Fruit fly (Drosophila melanogaster) whole organism, pupa: ENCODE measurements around the gene Dna2.

Experiments
- CG10348 ChIP-seq: fragments of 200-800 bp; sonication (Bioruptor generic); IDR thresholded peaks from 2 replicates; pipeline ENCODE4 v1.3.6; 2022; ENCODE audit warnings: missing biosample characterization, missing genetic modification characterization
- CG12605 ChIP-seq: fragments of 200-800 bp; sonication (Bioruptor generic); IDR thresholded peaks from 2 replicates; pipeline ENCODE4 v1.3.6; 2022; ENCODE audit warnings: missing biosample characterization, missing genetic modification characterization
- CG13204 ChIP-seq: fragments of 200-800 bp; sonication (Bioruptor generic); optimal IDR thresholded peaks from 2 replicates; lab custom pipeline; 2018; ENCODE audit warnings: missing biosample characterization, mild to moderate bottlenecking, missing genetic modification characterization, moderate library complexity
- CG14655 ChIP-seq: fragments of 200-800 bp; sonication (Bioruptor generic); optimal IDR thresholded peaks from 3 replicates; lab custom pipeline; 2017; ENCODE audit warnings: mild to moderate bottlenecking, missing biosample characterization, missing genetic modification reagents, missing genetic modification characterization
- CG15710 ChIP-seq: fragments of 200-800 bp; sonication (Bioruptor generic); optimal IDR thresholded peaks from 2 replicates; lab custom pipeline; 2018; ENCODE audit warnings: missing biosample characterization, mild to moderate bottlenecking, missing genetic modification characterization, moderate library complexity
- CG17806 ChIP-seq: fragments of 200-800 bp; sonication (Bioruptor generic); optimal IDR thresholded peaks from 2 replicates; lab custom pipeline; 2018; ENCODE audit warnings: missing biosample characterization, mild to moderate bottlenecking, missing genetic modification characterization, moderate library complexity
- CG32121 ChIP-seq: fragments of 200-800 bp; sonication (Bioruptor generic); IDR thresholded peaks from 2 replicates; pipeline ENCODE4 v1.3.6; 2022; ENCODE audit warnings: missing biosample characterization, missing genetic modification characterization
- CG34367 ChIP-seq: fragments of 200-800 bp; sonication (Bioruptor generic); optimal IDR thresholded peaks from 2 replicates; lab custom pipeline; 2018; ENCODE audit warnings: missing biosample characterization, mild to moderate bottlenecking, missing genetic modification characterization
- CG4496 ChIP-seq: fragments of 200-800 bp; sonication (Bioruptor generic); IDR thresholded peaks from 3 replicates; pipeline ENCODE4 v1.3.6; 2022; ENCODE audit warnings: missing biosample characterization, missing genetic modification characterization
- CG8159 ChIP-seq: fragments of 200-800 bp; sonication (Bioruptor generic); optimal IDR thresholded peaks from 3 replicates; lab custom pipeline; 2018; ENCODE audit warnings: missing biosample characterization, mild to moderate bottlenecking, missing genetic modification characterization, moderate library complexity
- CG8301 ChIP-seq: fragments of 200-800 bp; sonication (Bioruptor generic); optimal IDR thresholded peaks from 2 replicates; lab custom pipeline; 2018; ENCODE audit warnings: missing biosample characterization, mild to moderate bottlenecking, missing genetic modification characterization
- CG9948 ChIP-seq: fragments of 200-800 bp; sonication (Bioruptor generic); optimal IDR thresholded peaks from 2 replicates; lab custom pipeline; 2018; ENCODE audit warnings: missing biosample characterization, mild to moderate bottlenecking, missing genetic modification characterization, moderate library complexity
- D1 ChIP-seq: fragments of 200-800 bp; sonication (Bioruptor generic); optimal IDR thresholded peaks from 2 replicates; lab custom pipeline; 2018; ENCODE audit warnings: missing biosample characterization, mild to moderate bottlenecking, missing genetic modification characterization, moderate library complexity
- EcR ChIP-seq: fragments of 200-800 bp; sonication (Bioruptor generic); optimal IDR thresholded peaks from 3 replicates; lab custom pipeline; 2019; ENCODE audit warnings: missing biosample characterization, missing genetic modification characterization, mild to moderate bottlenecking, moderate library complexity, missing genetic modification reagents
- Ets98B ChIP-seq: fragments of 200-800 bp; sonication (Bioruptor generic); IDR thresholded peaks from 2 replicates; pipeline ENCODE4 v1.3.6; 2022; ENCODE audit warnings: missing biosample characterization, missing genetic modification characterization
- Pif1A ChIP-seq: fragments of 200-800 bp; sonication (Bioruptor generic); optimal IDR thresholded peaks from 3 replicates; lab custom pipeline; 2016; ENCODE audit warnings: missing biosample characterization, missing genetic modification characterization
- Pif1B ChIP-seq: fragments of 200-800 bp; sonication (Bioruptor generic); optimal IDR thresholded peaks from 3 replicates; lab custom pipeline; 2016; ENCODE audit warnings: missing biosample characterization, missing genetic modification characterization
- Snoo ChIP-seq: fragments of 200-800 bp; sonication (Bioruptor generic); optimal IDR thresholded peaks from 3 replicates; lab custom pipeline; 2017; ENCODE audit warnings: missing biosample characterization, mild to moderate bottlenecking, missing genetic modification characterization, inconsistent platforms
- fd96Ca ChIP-seq: fragments of 200-800 bp; sonication (Bioruptor generic); IDR thresholded peaks from 3 replicates; pipeline ENCODE4 v1.3.6; 2022; ENCODE audit warnings: missing biosample characterization, missing genetic modification characterization
- gl ChIP-seq: fragments of 200-800 bp; sonication (Bioruptor generic); optimal IDR thresholded peaks from 2 replicates; lab custom pipeline; 2018; ENCODE audit warnings: missing biosample characterization, mild to moderate bottlenecking, missing genetic modification characterization
- rn ChIP-seq: fragments of 200-800 bp; sonication (Bioruptor generic); IDR thresholded peaks from 2 replicates; pipeline ENCODE4 v1.3.6; 2022; ENCODE audit warnings: missing biosample characterization, missing genetic modification characterization

Gene Dna2

DNA sequence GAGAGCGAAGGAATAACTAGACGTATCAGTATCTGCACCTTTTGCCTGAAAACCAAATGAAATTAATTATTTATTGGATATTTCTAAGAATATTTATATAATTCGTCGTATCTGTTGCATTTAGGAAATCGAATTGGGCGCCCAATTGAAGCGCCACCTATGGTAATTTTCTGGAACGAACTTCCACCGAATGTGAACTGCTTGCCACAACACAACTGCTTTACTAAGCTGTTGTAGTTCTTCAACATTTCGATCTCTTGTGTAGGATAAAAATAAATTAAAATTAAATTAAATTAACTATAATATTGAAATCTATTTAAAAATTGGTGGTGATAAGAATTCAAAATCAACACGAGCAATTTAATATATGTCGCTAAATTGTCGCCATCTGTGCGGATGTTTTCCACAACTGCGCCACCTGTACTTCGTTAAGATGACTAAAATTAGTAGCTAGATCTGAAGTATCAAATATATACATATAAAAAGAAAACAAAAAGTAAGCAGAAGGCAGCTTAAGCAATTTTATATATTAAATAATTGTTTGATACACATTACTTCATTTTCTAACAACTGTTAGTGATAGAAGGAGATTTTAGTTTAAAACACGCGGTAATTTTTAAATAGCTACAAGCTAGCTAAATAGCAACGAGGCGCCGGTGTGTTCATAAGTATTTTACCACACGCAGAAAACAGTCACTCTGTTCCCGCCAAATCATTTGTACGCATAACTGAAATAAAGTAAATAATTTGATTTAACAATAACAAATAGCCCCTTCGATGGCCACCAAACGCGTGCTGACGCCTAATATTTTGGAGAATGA is at the start of gene Dna2:
Gene Dna2, plus strand, starts transcription at position 688 of the 821 bp plus-strand sequence.
- TF ChIP-seq CG13204 (no peak), CG17806 (no peak), CG15710 (no peak)

DNA sequence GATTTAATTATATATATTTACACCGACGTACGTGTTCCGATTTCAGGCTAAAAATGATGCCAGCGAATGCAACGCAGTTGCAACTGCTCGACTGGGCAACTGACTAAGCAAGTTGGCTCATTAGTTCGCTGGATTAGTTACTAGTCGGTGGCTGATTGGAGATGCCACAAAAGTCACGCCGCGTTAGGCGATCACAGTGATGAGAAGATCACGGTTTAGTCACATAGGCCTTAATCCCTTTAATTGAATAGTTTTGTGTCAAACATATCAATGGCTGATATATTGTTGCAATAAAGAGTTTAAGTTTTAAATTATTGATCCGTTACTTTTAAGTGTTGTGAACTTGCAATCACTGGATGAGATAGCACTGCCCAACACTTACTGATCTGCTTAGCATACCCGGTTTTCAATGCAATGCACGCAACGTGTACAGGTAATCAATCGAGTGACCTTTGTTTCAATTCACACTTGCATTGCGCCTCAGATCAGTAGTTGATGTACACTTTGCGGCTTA is 45.4 kb upstream of the Dna2 start, which contains the start of the genes CG1791 and CG1889:
Gene CG1791, minus strand, starts transcription at position 101 of the 514 bp plus-strand sequence.
Gene CG1889, plus strand, starts transcription at position 464 of the 514 bp plus-strand sequence.
- no peak for TF ChIP-seq CG15710
- no peak for TF ChIP-seq EcR (GFP tag; lab: Kevin White, UChicago)
- TF ChIP-seq CG4496 (GFP tag; lab: Robert Waterston, UW), result no peak
- no peak for TF ChIP-seq CG8159

DNA sequence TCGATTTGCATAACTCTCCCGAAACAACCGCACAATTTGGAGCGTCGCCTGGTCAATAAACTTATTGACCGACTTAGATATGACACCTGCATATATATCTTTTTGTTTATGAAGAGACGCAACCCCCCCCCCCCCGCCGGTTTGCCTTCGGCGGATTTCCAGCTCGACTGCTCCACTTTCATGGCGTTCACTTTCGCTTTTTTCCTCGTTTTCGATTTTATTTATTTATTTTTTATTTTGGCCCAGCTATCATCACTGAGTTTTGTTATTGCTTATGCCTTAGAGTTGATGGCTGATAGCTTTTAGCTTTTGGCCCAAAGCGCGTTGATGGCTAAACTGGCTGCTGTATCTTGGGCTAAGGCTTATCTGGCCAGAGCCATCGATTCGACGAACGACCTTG is 34.3 kb upstream of the Dna2 start:
- no peak for TF ChIP-seq gl (tag; lab: Kevin White, UChicago)
- TF ChIP-seq, all 21 proteins: peak for 0

DNA sequence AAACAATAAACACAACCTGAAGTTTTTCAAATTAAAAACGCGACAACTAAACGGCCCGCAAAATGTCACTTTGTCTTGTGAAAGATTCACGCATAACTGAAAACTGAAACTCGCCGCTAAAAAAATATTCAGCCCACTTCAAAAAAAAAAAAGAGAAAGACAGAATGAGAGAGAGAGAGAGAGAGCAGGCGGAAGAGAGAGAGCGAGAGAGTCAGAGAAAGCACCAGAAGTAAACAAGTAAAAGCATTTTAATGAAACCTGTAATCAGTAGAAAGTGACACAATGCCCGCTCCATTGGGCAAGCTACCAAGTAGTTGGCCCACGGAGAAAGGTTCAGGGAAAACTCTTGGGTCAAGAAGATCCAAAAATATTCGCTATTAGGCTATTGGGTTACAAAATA is 33.0 kb upstream of the Dna2 start, which contains the start of gene CG43386:
Gene CG43386, minus strand, starts transcription at position 101 of the 400 bp plus-strand sequence.
- TF ChIP-seq Snoo (tag; lab: Kevin White, UChicago) (no peak), CG15710 (no peak), CG14655 (GFP tag; lab: Kevin White, UChicago) (no peak), CG32121 (GFP tag; lab: Robert Waterston, UW) (no peak), CG12605 (GFP tag; lab: Robert Waterston, UW) (no peak), Pif1B (GFP tag; lab: Kevin White, UChicago) (no peak), CG34367 (tag; lab: Kevin White, UChicago) (no peak), CG8301 (tag; lab: Kevin White, UChicago) (no peak), Ets98B (GFP tag; lab: Robert Waterston, UW) (no peak), EcR (GFP tag; lab: Kevin White, UChicago) (no peak)

DNA sequence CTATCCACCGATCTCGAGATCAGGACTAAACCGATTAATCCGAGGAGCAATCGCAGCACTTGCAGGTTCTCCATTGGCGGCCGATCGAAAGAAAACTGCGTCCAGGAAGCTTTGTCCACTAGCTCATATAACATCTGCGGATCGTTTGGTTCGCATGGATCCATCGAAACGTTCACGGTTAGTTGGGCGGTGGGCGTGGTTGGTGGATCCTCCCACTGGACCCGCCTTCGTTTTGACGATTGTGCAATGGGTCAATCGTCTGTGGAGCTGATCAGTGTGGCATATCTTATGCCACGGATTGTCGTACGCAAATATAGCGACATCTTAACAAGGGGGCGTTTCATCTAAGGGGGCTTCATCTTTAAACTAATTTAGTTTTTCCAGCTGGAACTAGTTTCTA is 29.8 kb upstream of the Dna2 start, which contains the start of gene CG15252:
Gene CG15252, minus strand, starts transcription at position 101 of the 400 bp plus-strand sequence.
- no peak for TF ChIP-seq Snoo (tag; lab: Kevin White, UChicago)
- no peak for TF ChIP-seq rn (GFP tag; lab: Robert Waterston, UW)
- no peak for TF ChIP-seq fd96Ca (GFP tag; lab: Robert Waterston, UW)
- TF ChIP-seq CG15710, result no peak
- TF ChIP-seq CG32121 (GFP tag; lab: Robert Waterston, UW), result no peak
- TF ChIP-seq Pif1A (GFP tag; lab: Kevin White, UChicago), result no peak
- TF ChIP-seq CG10348, result no peak
- TF ChIP-seq EcR (GFP tag; lab: Kevin White, UChicago), result no peak
- TF ChIP-seq CG13204, result no peak
- no peak for TF ChIP-seq CG34367 (tag; lab: Kevin White, UChicago)
- no peak for TF ChIP-seq CG4496 (GFP tag; lab: Robert Waterston, UW)
- no peak for TF ChIP-seq CG17806
- TF ChIP-seq CG8301 (tag; lab: Kevin White, UChicago), result no peak
- no peak for TF ChIP-seq gl (tag; lab: Kevin White, UChicago)
- TF ChIP-seq Ets98B (GFP tag; lab: Robert Waterston, UW), result no peak
- no peak for TF ChIP-seq D1 (tag; lab: Kevin White, UChicago)
- no peak for TF ChIP-seq CG12605 (GFP tag; lab: Robert Waterston, UW)

DNA sequence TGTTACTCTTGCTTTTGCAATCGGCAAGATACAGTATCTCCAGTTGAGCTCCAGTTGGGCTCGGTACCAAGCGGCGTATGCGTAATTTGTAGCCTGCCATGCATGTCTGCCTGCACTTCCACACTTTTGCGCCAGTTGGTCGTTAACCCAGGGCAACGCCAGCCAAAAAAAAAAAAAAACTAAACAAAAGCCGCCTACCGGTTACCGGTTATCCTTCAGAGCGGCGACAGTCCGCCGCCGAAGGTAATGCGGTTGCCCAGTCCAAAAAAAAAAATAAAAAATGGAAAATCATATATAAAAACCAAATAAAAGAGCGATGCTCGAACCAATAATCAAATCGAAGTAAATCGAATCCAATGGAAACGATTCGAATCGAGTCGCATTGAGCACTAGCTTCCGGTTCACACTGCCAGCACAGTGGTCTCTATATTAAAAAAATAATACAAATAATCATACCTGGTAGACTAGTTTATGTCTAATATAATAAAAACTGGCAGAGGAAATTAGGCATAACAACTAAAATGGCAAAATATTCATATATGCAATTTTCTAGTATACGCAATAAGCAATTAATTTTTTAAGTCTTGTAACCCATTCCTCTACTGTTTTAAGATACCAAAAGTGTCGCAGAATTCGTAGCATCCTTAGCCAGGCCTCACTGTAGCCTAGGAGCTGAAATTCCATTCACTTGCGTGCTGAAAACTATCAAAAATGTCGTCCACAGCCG is 22.8 kb upstream of the Dna2 start:
- TF ChIP-seq CG9948 (tag; lab: Kevin White, UChicago) (no peak), CG12605 (GFP tag; lab: Robert Waterston, UW) (no peak), Pif1A (GFP tag; lab: Kevin White, UChicago) (no peak), Pif1B (GFP tag; lab: Kevin White, UChicago) (peak; percentile 25), CG14655 (GFP tag; lab: Kevin White, UChicago) (no peak), CG15710 (peak; percentile 67), EcR (GFP tag; lab: Kevin White, UChicago) (peak; percentile 61), CG4496 (GFP tag; lab: Robert Waterston, UW) (0 out of 3 replicates have a peak, but pooled peaks have one; percentile 16), rn (GFP tag; lab: Robert Waterston, UW) (no peak), Snoo (tag; lab: Kevin White, UChicago) (no peak), CG34367 (tag; lab: Kevin White, UChicago) (no peak), CG8159 (peak; percentile 72), D1 (tag; lab: Kevin White, UChicago) (no peak)
- TF ChIP-seq, all 21 proteins: peak for 5
